Worm (Caenorhabditis elegans): ENCODE results near the gene stt-3.

The stt-3 gene

ce11 chrIII:6230870-6231269, 17.6 kb upstream of the stt-3 start, which contains the start of gene esyt-2:
esyt-2 (minus strand) TSS chrIII:6230970.
- TF ChIP-seq lin-11 (tag; optimal IDR thresholded peaks at IDR 0.05) (no peak), sma-9 (GFP tag; optimal IDR thresholded peaks at IDR 0.05) (no peak), sma-9 (tag; optimal IDR thresholded peaks at IDR 0.05) (no peak), dmd-4 (tag; optimal IDR thresholded peaks at IDR 0.05) (no peak), unc-55 (GFP tag; optimal IDR thresholded peaks at IDR 0.05) (no peak), unc-62 (GFP tag; optimal IDR thresholded peaks at IDR 0.05) (no peak), nhr-23 (tag; optimal IDR thresholded peaks at IDR 0.05) (no peak), nhr-237 (tag; optimal IDR thresholded peaks at IDR 0.05) (no peak), snpc-4 (tag; optimal IDR thresholded peaks at IDR 0.05) (no peak), nhr-21 (tag; optimal IDR thresholded peaks at IDR 0.05) (no peak), nhr-12 (tag; optimal IDR thresholded peaks at IDR 0.05) (no peak), zag-1 (tag; optimal IDR thresholded peaks at IDR 0.05) (no peak), lin-13 (GFP tag; optimal IDR thresholded peaks at IDR 0.05) (no peak), ceh-16 (tag; optimal IDR thresholded peaks at IDR 0.05) (no peak), peb-1 (tag; optimal IDR thresholded peaks at IDR 0.05) (no peak), nhr-129 (tag; optimal IDR thresholded peaks at IDR 0.05) (no peak), skn-1 (tag; optimal IDR thresholded peaks at IDR 0.05) (no peak), nhr-25 (tag; optimal IDR thresholded peaks at IDR 0.05) (no peak)

- no peak for TF ChIP-seq peb-1 (tag; optimal IDR thresholded peaks at IDR 0.05)
- TF ChIP-seq crh-2 (tag; optimal IDR thresholded peaks at IDR 0.05) = peak; percentile 59
- peak; percentile 89 for TF ChIP-seq fos-1 (tag; optimal IDR thresholded peaks at IDR 0.05)
- TF ChIP-seq egl-27 (tag; optimal IDR thresholded peaks at IDR 0.05) = peak; percentile 39
- peak; percentile 17 for TF ChIP-seq C34F6.9 (tag; optimal IDR thresholded peaks at IDR 0.05)
- TF ChIP-seq ztf-4 (tag; optimal IDR thresholded peaks at IDR 0.05) = no peak
Observed at ce11 chrIII:6231880-6232279, 16.6 kb upstream of the stt-3 start.

ce11 chrIII:6236649-6237048, 11.8 kb upstream of the stt-3 start, which contains the start of gene T12A2.21:
T12A2.21 (minus strand) TSS chrIII:6236749.
- TF ChIP-seq ztf-1 (GFP tag; conservative IDR thresholded peaks at IDR 0.05) (no peak), ceh-82 (tag; optimal IDR thresholded peaks at IDR 0.05) (no peak), aly-2 (tag; optimal IDR thresholded peaks at IDR 0.05) (no peak), mbf-1 (tag; optimal IDR thresholded peaks at IDR 0.05) (no peak), nhr-237 (tag; optimal IDR thresholded peaks at IDR 0.05) (no peak), unc-55 (GFP tag; optimal IDR thresholded peaks at IDR 0.05) (no peak), nhr-12 (tag; optimal IDR thresholded peaks at IDR 0.05) (no peak), nhr-25 (tag; optimal IDR thresholded peaks at IDR 0.05) (no peak), unc-62 (GFP tag; optimal IDR thresholded peaks at IDR 0.05) (no peak), lsy-2 (tag; optimal IDR thresholded peaks at IDR 0.05) (no peak), ceh-16 (tag; optimal IDR thresholded peaks at IDR 0.05) (no peak), lin-39 (tag; optimal IDR thresholded peaks at IDR 0.05) (no peak), Y55F3AM.14 (GFP tag; optimal IDR thresholded peaks at IDR 0.05) (no peak), lin-11 (tag; optimal IDR thresholded peaks at IDR 0.05) (no peak), nhr-10 (tag; optimal IDR thresholded peaks at IDR 0.05) (no peak), snpc-4 (tag; optimal IDR thresholded peaks at IDR 0.05) (no peak), unc-39 (tag; optimal IDR thresholded peaks at IDR 0.05) (no peak), nhr-21 (tag; optimal IDR thresholded peaks at IDR 0.05) (no peak), crh-2 (tag; optimal IDR thresholded peaks at IDR 0.05) (no peak), sma-9 (GFP tag; optimal IDR thresholded peaks at IDR 0.05) (no peak), sma-9 (tag; optimal IDR thresholded peaks at IDR 0.05) (no peak)

- TF ChIP-seq snpc-4 (tag; optimal IDR thresholded peaks at IDR 0.05) (no peak), unc-39 (tag; optimal IDR thresholded peaks at IDR 0.05) (no peak), dmd-4 (tag; optimal IDR thresholded peaks at IDR 0.05) (no peak), nhr-12 (tag; optimal IDR thresholded peaks at IDR 0.05) (no peak), nhr-77 (tag; optimal IDR thresholded peaks at IDR 0.05) (no peak), unc-55 (GFP tag; optimal IDR thresholded peaks at IDR 0.05) (no peak), lin-11 (tag; optimal IDR thresholded peaks at IDR 0.05) (no peak), sma-3 (GFP tag; optimal IDR thresholded peaks at IDR 0.05) (no peak), gmeb-1 (tag; optimal IDR thresholded peaks at IDR 0.05) (no peak), lsy-2 (tag; optimal IDR thresholded peaks at IDR 0.05) (no peak), mbf-1 (tag; optimal IDR thresholded peaks at IDR 0.05) (no peak), crh-2 (tag; optimal IDR thresholded peaks at IDR 0.05) (no peak), elt-3 (tag; optimal IDR thresholded peaks at IDR 0.05) (no peak)
Observed at ce11 chrIII:6240528-6240927, 7.9 kb upstream of the stt-3 start, which contains the start of gene T12A2.3. T12A2.3 (plus strand) TSS chrIII:6240828.

All from whole organism, L2 larva.